Worm (Caenorhabditis elegans): ENCODE data around the gene sru-35.

DNA sequence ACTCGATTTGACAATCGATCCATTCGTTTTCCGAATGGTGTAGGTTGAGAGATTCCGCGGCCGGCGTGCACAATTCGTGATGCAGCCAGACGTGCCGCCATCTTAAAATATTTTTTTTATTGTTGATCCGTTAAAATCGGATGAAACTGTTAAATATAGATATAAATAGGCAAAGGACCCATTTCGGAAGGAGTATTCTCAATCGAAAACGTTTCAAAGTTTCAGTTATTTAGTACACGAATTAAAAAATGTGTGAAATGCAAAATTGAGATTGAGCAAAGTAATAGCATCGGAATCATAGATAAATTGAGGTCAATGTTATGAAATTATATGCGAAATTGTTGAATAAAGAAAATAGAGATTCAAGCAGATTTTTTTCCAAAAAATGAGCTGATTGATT is 50.1 kb downstream of the sru-35 start, which contains the start of gene mrps-33:
- TF ChIP-seq elt-3 (tag; optimal IDR thresholded peaks at IDR 0.05) (no peak), unc-62 (GFP tag; optimal IDR thresholded peaks at IDR 0.05) (no peak), aly-2 (tag; optimal IDR thresholded peaks at IDR 0.05) (no peak), nhr-12 (tag; optimal IDR thresholded peaks at IDR 0.05) (no peak), mbf-1 (tag; optimal IDR thresholded peaks at IDR 0.05) (no peak), ama-1 (optimal IDR thresholded peaks at IDR 0.05) (no peak), snpc-4 (tag; optimal IDR thresholded peaks at IDR 0.05) (no peak), peb-1 (tag; optimal IDR thresholded peaks at IDR 0.05) (no peak), lin-11 (tag; optimal IDR thresholded peaks at IDR 0.05) (no peak), lsy-2 (tag; optimal IDR thresholded peaks at IDR 0.05) (no peak)

Measured in whole organism, L2 larva.